Worm (Caenorhabditis elegans) whole organism, early embryonic: Measurements from ENCODE around the gene F53F4.11.

Source experiments
- ama-1 ChIP-seq: fragments of 150-350 bp; optimal IDR thresholded peaks from 2 replicates; lab custom pipeline; 2014
- ceh-13 ChIP-seq: fragments of 200-800 bp; sonication (Bioruptor generic); optimal IDR thresholded peaks from 2 replicates; lab custom pipeline; 2018; ENCODE audit warnings: mild to moderate bottlenecking, missing genetic modification characterization, missing compliant biosample characterization
- hmg-4 ChIP-seq: fragments of 200-800 bp; sonication (Bioruptor generic); optimal IDR thresholded peaks from 2 replicates; lab custom pipeline; 2018; ENCODE audit warnings: mild to moderate bottlenecking, missing genetic modification characterization, missing compliant biosample characterization
- hnd-1 ChIP-seq: sonication (generic microtip); optimal IDR thresholded peaks from 2 replicates; lab custom pipeline; 2016; ENCODE audit warnings: missing genetic modification characterization, missing compliant biosample characterization
- scrt-1 ChIP-seq: fragments of 200-800 bp; sonication (Bioruptor generic); IDR thresholded peaks from 2 replicates; pipeline ENCODE4 v1.3.6; 2022; ENCODE audit warnings: missing genetic modification characterization, missing compliant biosample characterization
- sea-1 ChIP-seq: fragments of 200-800 bp; sonication (Bioruptor generic); conservative IDR thresholded peaks from 2 replicates; pipeline ENCODE4 v1.3.6; 2022; ENCODE audit warnings: missing genetic modification characterization, missing compliant biosample characterization

DNA sequence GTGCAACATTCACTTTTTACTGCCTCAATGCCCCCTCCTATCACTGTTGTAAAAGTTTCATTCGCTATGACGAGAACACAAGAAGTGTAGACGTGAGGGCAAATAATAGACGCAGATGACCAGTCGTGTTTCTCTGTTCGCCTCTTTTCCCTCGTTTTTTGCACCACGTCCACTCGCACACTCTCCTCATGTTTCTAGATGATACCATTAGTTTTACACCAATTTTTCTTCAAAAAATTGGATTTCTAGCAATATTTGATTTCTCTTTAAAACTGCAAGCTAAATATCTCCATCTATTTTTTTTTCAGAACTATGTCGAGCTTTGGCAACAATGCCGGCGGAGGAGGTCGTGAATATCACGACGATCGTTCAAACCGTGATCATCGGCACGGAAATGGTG is 40.8 kb upstream of the F53F4.11 start, which contains the start of gene rde-12:
- TF ChIP-seq ama-1 (lab: Kevin White, UChicago) (no peak), hnd-1 (tag; lab: Kevin White, UChicago) (no peak), scrt-1 (GFP tag; lab: Robert Waterston, UW) (no peak), hmg-4 (GFP tag; lab: Kevin White, UChicago) (no peak), sea-1 (GFP tag; lab: Robert Waterston, UW) (no peak), ceh-13 (GFP tag; lab: Kevin White, UChicago) (no peak)
